Worm (Caenorhabditis elegans): ENCODE data around the gene K02E2.8.
"Not testable (repeated sequence)": the region's sequence is repeated elsewhere in the genome, so short reads cannot be mapped to it uniquely, and the experiment has no call there.

The K02E2.8 gene

DNA sequence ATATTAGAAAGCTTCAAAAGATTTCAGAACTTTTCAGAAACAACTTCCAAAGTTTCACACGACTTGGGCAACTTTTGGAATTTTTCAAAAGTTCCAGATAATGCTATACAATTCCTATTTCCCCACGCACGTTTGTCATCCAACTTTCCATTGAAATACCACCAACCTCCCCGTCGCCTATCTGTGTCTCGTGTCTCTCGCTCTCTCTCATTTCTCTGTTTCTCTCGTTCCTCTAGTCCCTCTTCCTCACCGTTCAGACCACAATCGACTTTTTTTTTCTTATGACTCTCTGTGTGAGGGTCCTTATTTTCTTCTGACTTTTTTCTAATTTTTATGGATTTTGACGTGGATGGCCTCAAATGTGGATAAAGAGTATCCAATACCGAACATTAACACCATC, 13.6 kb upstream of the K02E2.8 start, which contains the start of gene K02E2.6:
Gene K02E2.6 (plus strand): TSS at position 242 of the 400 bp plus-strand sequence.
- TF ChIP-seq pag-3 (tag; optimal IDR thresholded peaks at IDR 0.05; ENCODE audit: borderline replicate concordance, insufficient read depth) (no peak), snpc-4 (tag; optimal IDR thresholded peaks at IDR 0.05) (no peak), mdl-1 (tag; optimal IDR thresholded peaks at IDR 0.05) (peak in 1 of 2 experiments; percentile 11), lin-35 (GFP tag; optimal IDR thresholded peaks at IDR 0.05) (peak in 1 of 2 experiments; percentile 28), efl-1 (optimal IDR thresholded peaks at IDR 0.05) (peak; percentile 7 to 50), efl-1 (GFP tag; optimal IDR thresholded peaks at IDR 0.05 in 1 of 2) (peak in 1 of 2 experiments; percentile 92), unc-98 (GFP tag; IDR thresholded peaks at IDR 0.05) (no peak), C16A3.4 (tag; optimal IDR thresholded peaks at IDR 0.05) (no peak), tlp-1 (tag; optimal IDR thresholded peaks at IDR 0.05) (no peak), fkh-4 (tag; optimal IDR thresholded peaks at IDR 0.05; ENCODE audit: borderline replicate concordance) (no peak), dsc-1 (tag; optimal IDR thresholded peaks at IDR 0.05) (no peak), nhr-85 (tag) (peak; percentile 5), mep-1 (tag; optimal IDR thresholded peaks at IDR 0.05) (peak; percentile 36), dpl-1 (GFP tag; optimal IDR thresholded peaks at IDR 0.05) (peak in 1 of 3 experiments; percentile 17), lir-3 (tag; optimal IDR thresholded peaks at IDR 0.05; ENCODE audit: poor library complexity) (no peak), nhr-47 (tag; optimal IDR thresholded peaks at IDR 0.05) (peak; percentile 1), ceh-82 (tag; optimal IDR thresholded peaks at IDR 0.05) (peak in 1 of 3 experiments; percentile 22), blmp-1 (tag; optimal IDR thresholded peaks at IDR 0.05) (peak; percentile 54), zag-1 (tag; optimal IDR thresholded peaks at IDR 0.05) (no peak)

DNA sequence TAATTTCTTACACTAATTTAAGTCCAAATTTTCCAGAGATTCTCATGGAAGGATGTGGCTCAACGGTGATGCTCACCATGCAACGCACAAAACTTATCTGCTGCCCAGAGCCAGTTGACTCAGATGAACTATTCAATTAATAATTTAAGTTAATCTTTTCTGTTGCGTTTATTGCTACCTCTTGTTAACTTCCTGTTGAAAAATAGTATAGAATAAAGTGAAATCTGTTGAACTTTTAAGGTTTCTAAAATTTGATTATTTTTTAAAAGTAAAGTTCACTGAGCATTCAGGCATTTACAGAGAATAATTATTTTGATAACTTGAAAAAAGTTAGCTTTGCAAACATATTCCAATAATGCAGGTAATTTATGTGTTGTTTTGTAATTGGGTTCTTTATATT, 9.3 kb upstream of the K02E2.8 start:
- no peak for TF ChIP-seq nhr-237 (tag; optimal IDR thresholded peaks at IDR 0.05)
- no peak for TF ChIP-seq mdl-1 (tag; optimal IDR thresholded peaks at IDR 0.05)
- TF ChIP-seq alr-1 (tag; optimal IDR thresholded peaks at IDR 0.05; ENCODE audit: borderline replicate concordance): no peak
- TF ChIP-seq unc-130 (tag; optimal IDR thresholded peaks at IDR 0.05): no peak
- TF ChIP-seq nhr-84 (tag; optimal IDR thresholded peaks at IDR 0.05): no peak
- no peak for TF ChIP-seq snu-23 (GFP tag; optimal IDR thresholded peaks at IDR 0.05)
- TF ChIP-seq fkh-10 (GFP tag; optimal IDR thresholded peaks at IDR 0.05): no peak
- no peak for TF ChIP-seq aha-1 (tag; optimal IDR thresholded peaks at IDR 0.05)
- TF ChIP-seq zag-1 (tag; optimal IDR thresholded peaks at IDR 0.05): no peak
- TF ChIP-seq hpl-2 (GFP tag; optimal IDR thresholded peaks at IDR 0.05): no peak
- no peak for TF ChIP-seq efl-1 (optimal IDR thresholded peaks at IDR 0.05)
- no peak for TF ChIP-seq efl-1 (GFP tag; optimal IDR thresholded peaks at IDR 0.05 in 1 of 2)
- TF ChIP-seq isw-1 (GFP tag; IDR thresholded peaks at IDR 0.05): no peak
- no peak for TF ChIP-seq unc-30 (tag; optimal IDR thresholded peaks at IDR 0.05)
- no peak for TF ChIP-seq skn-1 (tag; optimal IDR thresholded peaks at IDR 0.05)
- no peak for TF ChIP-seq unc-98 (GFP tag; IDR thresholded peaks at IDR 0.05)
- no peak for TF ChIP-seq ama-1 (optimal IDR thresholded peaks at IDR 0.05)

DNA sequence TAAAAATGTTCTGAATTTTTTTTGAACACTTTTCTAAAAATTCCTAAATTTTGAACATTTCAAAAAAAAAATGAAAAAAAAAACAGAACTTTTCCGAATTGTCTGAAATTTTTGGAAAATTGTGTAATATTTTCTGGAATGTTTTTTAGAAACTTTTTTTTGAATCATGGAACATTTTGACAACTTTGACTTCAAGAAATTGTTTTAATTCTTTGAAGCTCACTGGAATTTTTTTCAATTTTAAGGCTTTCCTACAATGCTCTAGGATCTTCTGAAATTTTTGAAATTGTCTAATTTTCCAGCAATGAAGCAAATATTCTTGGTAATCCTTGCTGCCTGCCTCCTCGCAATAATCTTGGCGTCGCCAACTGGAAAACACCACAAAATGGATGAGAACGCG, 8.5 kb upstream of the K02E2.8 start, which contains the start of gene ins-35:
Gene ins-35 (plus strand): TSS at position 301 of the 400 bp plus-strand sequence.
- no peak for TF ChIP-seq unc-86 (tag; optimal IDR thresholded peaks at IDR 0.05)

DNA sequence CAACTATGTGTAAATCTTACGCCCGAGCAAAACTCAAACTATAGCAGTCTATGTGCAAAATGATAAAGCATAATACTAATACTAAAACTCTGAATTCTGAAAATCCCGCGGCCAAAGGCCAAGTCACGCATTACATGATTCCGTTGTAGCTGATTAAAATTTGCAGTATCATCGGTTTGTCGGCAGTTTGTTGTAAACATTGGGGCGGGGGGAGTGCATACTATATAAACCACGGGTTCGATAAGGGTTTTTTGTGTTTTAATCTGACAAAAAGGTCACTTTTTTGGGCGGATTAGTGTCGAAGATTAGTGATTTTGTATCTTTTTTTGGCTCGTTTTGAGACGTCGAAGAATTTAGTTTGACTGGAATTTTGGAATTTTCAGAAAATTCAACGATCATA, 7.7 kb upstream of the K02E2.8 start:
- TF ChIP-seq lin-35 (GFP tag; optimal IDR thresholded peaks at IDR 0.05): peak in 1 of 2 experiments; percentile 9
- no peak for TF ChIP-seq isw-1 (GFP tag; IDR thresholded peaks at IDR 0.05)
- peak; percentile 25 for TF ChIP-seq pax-3 (tag; optimal IDR thresholded peaks at IDR 0.05)
- TF ChIP-seq elt-2 (tag; optimal IDR thresholded peaks at IDR 0.05): peak; percentile 73

DNA sequence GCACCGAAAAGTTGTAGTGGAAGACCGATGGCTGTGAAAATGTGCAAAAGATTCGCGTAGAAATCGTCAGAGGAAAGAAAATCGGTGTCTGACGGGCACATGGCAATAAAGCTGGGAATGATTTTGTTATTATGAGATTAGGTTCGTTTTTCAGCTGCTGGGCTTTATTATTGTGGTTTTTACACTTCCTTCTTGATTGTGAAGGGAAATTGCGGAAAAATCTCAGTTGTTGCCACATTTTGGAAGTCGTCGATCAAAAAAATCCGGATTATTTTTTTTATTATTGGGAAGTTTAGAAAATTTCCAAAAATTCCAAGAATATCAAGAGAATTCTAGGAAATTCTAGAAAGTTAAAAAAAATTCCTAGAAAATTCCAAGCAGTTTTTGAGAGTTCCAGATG, 2.4 kb upstream of the K02E2.8 start, which contains the start of gene srh-177:
Gene srh-177 (minus strand): TSS at position 101 of the 400 bp plus-strand sequence.
- not testable (repeated sequence) for TF ChIP-seq ztf-4 (tag; optimal IDR thresholded peaks at IDR 0.05); ceh-63 (GFP tag; optimal IDR thresholded peaks at IDR 0.05); nhr-85 (tag)
